Worm (Caenorhabditis elegans) whole organism, L4/young adult: Measurements from ENCODE around the gene fipr-14.

Experiments
- dao-5 ChIP-seq: sonication (generic microtip); optimal IDR thresholded peaks from 2 replicates; lab custom pipeline; 2016; ENCODE audit warnings: missing genotype, missing genetic modification characterization, moderate library complexity, missing compliant biosample characterization
- him-1 ChIP-seq: sonication (generic microtip); optimal IDR thresholded peaks from 2 replicates; lab custom pipeline; 2016; ENCODE audit warnings: missing genotype, missing genetic modification reagents, missing genetic modification characterization, missing compliant biosample characterization

ce11 chrIV:10828049-10828448, 48.9 kb upstream of the fipr-14 start, which contains the start of gene npax-3:
- TF ChIP-seq him-1 (no peak), dao-5 (no peak)
